Worm (Caenorhabditis elegans): ENCODE results near the gene F21D5.6.

ce11 chrIV:8723720-8724119 is 17.5 kb downstream of the F21D5.6 start, which contains the start of gene F21D5.9:
- TF ChIP-seq let-607 (tag; optimal IDR thresholded peaks at IDR 0.05): no peak
- TF ChIP-seq nhr-90 (tag; optimal IDR thresholded peaks at IDR 0.05): no peak
- TF ChIP-seq lin-40 (tag; optimal IDR thresholded peaks at IDR 0.05): no peak
- no peak for TF ChIP-seq sdz-38 (tag; optimal IDR thresholded peaks at IDR 0.05)
- TF ChIP-seq madf-8 (GFP tag; conservative IDR thresholded peaks at IDR 0.05): no peak
- no peak for TF ChIP-seq lsl-1 (GFP tag; optimal IDR thresholded peaks at IDR 0.05)
- TF ChIP-seq attf-3 (GFP tag; conservative IDR thresholded peaks at IDR 0.05): no peak
- no peak for TF ChIP-seq lin-54 (GFP tag; optimal IDR thresholded peaks at IDR 0.05)
- TF ChIP-seq unc-130 (GFP tag; optimal IDR thresholded peaks at IDR 0.05): no peak
- no peak for TF ChIP-seq pha-4 (tag; optimal IDR thresholded peaks at IDR 0.05)
- TF ChIP-seq bed-2 (GFP tag; IDR thresholded peaks at IDR 0.05): no peak
- TF ChIP-seq hlh-26 (GFP tag; conservative IDR thresholded peaks at IDR 0.05): no peak
- no peak for TF ChIP-seq nfyb-1 (GFP tag; IDR thresholded peaks at IDR 0.05)

Data from whole organism, young adult.